Fruit fly (Drosophila melanogaster) Kc167 (cell line): ENCODE results near the gene CG18088.

Experiments used
- Myc ChIP-seq: fragments of >200 bp; optimal IDR thresholded peaks from 2 replicates; lab custom pipeline; 2017; ENCODE audit warnings: missing external identifiers
- h ChIP-seq: fragments of >200 bp; optimal IDR thresholded peaks from 3 replicates; lab custom pipeline; 2018; ENCODE audit warnings: missing external identifiers
- psq ChIP-seq: fragments of >200 bp; optimal IDR thresholded peaks from 2 replicates; lab custom pipeline; 2017; ENCODE audit warnings: missing external identifiers
- ttk ChIP-seq: sonication (Bioruptor generic); optimal IDR thresholded peaks from 2 replicates; lab custom pipeline; 2017; ENCODE audit warnings: missing external identifiers

dm6 chr2L:8958046-8958497, 9.3 kb upstream of the CG18088 start:
- TF ChIP-seq ttk (lab: Kevin White, UChicago) (no peak), Myc (lab: Kevin White, UChicago) (no peak), h (lab: Kevin White, UChicago) (no peak), psq (lab: Kevin White, UChicago) (no peak)
